Worm (Caenorhabditis elegans) whole organism, young adult: ENCODE data around the gene Y39G8B.7.
A peak's percentile ranks its signal among the peaks of the same experiment; 100 is the strongest.

Experiments
- B0019.2 ChIP-seq: fragments of 200-800 bp; sonication (Bioruptor generic); conservative IDR thresholded peaks from 2 replicates; pipeline ENCODE4 v1.3.6; 2022; ENCODE audit warnings: missing genetic modification reagents, missing genetic modification characterization, missing compliant biosample characterization
- F23B12.7 ChIP-seq: sonication (generic microtip); optimal IDR thresholded peaks from 2 replicates; lab custom pipeline; 2017; ENCODE audit warnings: missing genetic modification characterization, mild to moderate bottlenecking, missing compliant biosample characterization, antibody characterized with exemption, moderate library complexity; ENCODE audit not compliant: insufficient read depth
- F33H1.4 ChIP-seq: fragments of 200-800 bp; sonication (Bioruptor generic); IDR thresholded peaks from 2 replicates; pipeline ENCODE4 v1.3.6; 2022; ENCODE audit warnings: missing genetic modification reagents, missing genetic modification characterization, missing compliant biosample characterization
- F52B5.7 ChIP-seq: sonication (generic microtip); optimal IDR thresholded peaks from 2 replicates; lab custom pipeline; 2016; ENCODE audit warnings: mild to moderate bottlenecking, missing genetic modification characterization, missing compliant biosample characterization
- F55B11.4 ChIP-seq: sonication (generic microtip); optimal IDR thresholded peaks from 2 replicates; lab custom pipeline; 2016; ENCODE audit warnings: missing compliant biosample characterization, missing genetic modification characterization, borderline replicate concordance; ENCODE audit not compliant: insufficient read depth
- F57C9.4 ChIP-seq: sonication (generic microtip); optimal IDR thresholded peaks from 2 replicates; lab custom pipeline; 2017; ENCODE audit warnings: mild to moderate bottlenecking, missing genetic modification characterization, missing compliant biosample characterization
- T07F8.4 ChIP-seq: sonication (generic microtip); optimal IDR thresholded peaks from 2 replicates; lab custom pipeline; 2016; ENCODE audit warnings: mild to moderate bottlenecking, missing genetic modification characterization, moderate library complexity, missing compliant biosample characterization
- T26A5.8 ChIP-seq: sonication (generic microtip); optimal IDR thresholded peaks from 2 replicates; lab custom pipeline; 2016; ENCODE audit warnings: missing genetic modification characterization, missing compliant biosample characterization
- Y53F4B.3 ChIP-seq: fragments of 200-800 bp; sonication (Bioruptor generic); IDR thresholded peaks from 2 replicates; pipeline ENCODE4 v1.3.6; 2022; ENCODE audit warnings: missing genetic modification reagents, missing genetic modification characterization, missing compliant biosample characterization
- Y53G8AR.9 ChIP-seq: fragments of 200-800 bp; sonication (Bioruptor generic); conservative IDR thresholded peaks from 2 replicates; pipeline ENCODE4 v1.3.6; 2022; ENCODE audit warnings: missing genetic modification reagents, missing genetic modification characterization, missing compliant biosample characterization
- Y67H2A.10 ChIP-seq: fragments of 200-800 bp; sonication (Bioruptor generic); conservative IDR thresholded peaks from 2 replicates; pipeline ENCODE4 v1.3.6; 2022; ENCODE audit warnings: missing genetic modification reagents, missing genetic modification characterization, missing compliant biosample characterization
- Y95B8A.8 ChIP-seq: fragments of 200-800 bp; sonication (Bioruptor generic); IDR thresholded peaks from 2 replicates; pipeline ENCODE4 v1.3.6; 2022; ENCODE audit warnings: missing genetic modification reagents, missing genetic modification characterization, missing compliant biosample characterization
- aptf-3 ChIP-seq: fragments of 200-800 bp; sonication (Bioruptor generic); IDR thresholded peaks from 2 replicates; pipeline ENCODE4 v1.3.6; 2022; ENCODE audit warnings: missing genetic modification characterization, missing compliant biosample characterization
- attf-3 ChIP-seq: fragments of 200-800 bp; sonication (Bioruptor generic); conservative IDR thresholded peaks from 2 replicates; pipeline ENCODE4 v1.3.6; 2022; ENCODE audit warnings: missing genetic modification reagents, missing genetic modification characterization, missing compliant biosample characterization
- bed-1 ChIP-seq: fragments of 200-800 bp; sonication (Bioruptor generic); IDR thresholded peaks from 2 replicates; pipeline ENCODE4 v1.3.6; 2022; ENCODE audit warnings: missing genetic modification reagents, missing genetic modification characterization, missing compliant biosample characterization
- ccch-3 ChIP-seq: fragments of 200-800 bp; sonication (Bioruptor generic); optimal IDR thresholded peaks from 2 replicates; lab custom pipeline; 2018; ENCODE audit warnings: mild to moderate bottlenecking, missing genetic modification characterization, missing compliant biosample characterization
- cebp-2 ChIP-seq: fragments of 200-800 bp; sonication (Bioruptor generic); IDR thresholded peaks from 2 replicates; pipeline ENCODE4 v1.3.6; 2022; ENCODE audit warnings: missing genetic modification characterization, missing compliant biosample characterization
- ceh-27 ChIP-seq: fragments of 200-800 bp; sonication (Bioruptor generic); optimal IDR thresholded peaks from 2 replicates; lab custom pipeline; 2018; ENCODE audit warnings: mild to moderate bottlenecking, missing genetic modification characterization, moderate library complexity, missing compliant biosample characterization
- ceh-79 ChIP-seq: sonication (generic microtip); optimal IDR thresholded peaks from 2 replicates; lab custom pipeline; 2017; ENCODE audit warnings: mild to moderate bottlenecking, missing genetic modification characterization, missing compliant biosample characterization
- ceh-91 ChIP-seq: fragments of 200-800 bp; sonication (Bioruptor generic); IDR thresholded peaks from 2 replicates; pipeline ENCODE4 v1.3.6; 2022; ENCODE audit warnings: missing genetic modification reagents, missing genetic modification characterization, missing compliant biosample characterization
- die-1 ChIP-seq: sonication (generic microtip); optimal IDR thresholded peaks from 2 replicates; lab custom pipeline; 2016; ENCODE audit warnings: missing genotype, mild to moderate bottlenecking, missing genetic modification characterization, missing compliant biosample characterization
- dpl-1 ChIP-seq: fragments of 150-350 bp; optimal IDR thresholded peaks from 2 replicates; lab custom pipeline; 2014; ENCODE audit warnings: missing biosample characterization, missing genetic modification reagents, missing genetic modification characterization
- egl-44 ChIP-seq: fragments of 200-800 bp; sonication (Bioruptor generic); IDR thresholded peaks from 2 replicates; pipeline ENCODE4 v1.3.6; 2022; ENCODE audit warnings: missing genetic modification reagents, missing genetic modification characterization, missing compliant biosample characterization
- ets-4 ChIP-seq: fragments of 200-800 bp; sonication (Bioruptor generic); optimal IDR thresholded peaks from 2 replicates; lab custom pipeline; 2018; ENCODE audit warnings: mild to moderate bottlenecking, missing genetic modification characterization, missing compliant biosample characterization
- gei-17 ChIP-seq: fragments of 200-800 bp; sonication (Bioruptor generic); optimal IDR thresholded peaks from 2 replicates; lab custom pipeline; 2018; ENCODE audit warnings: mild to moderate bottlenecking, missing genetic modification characterization, missing compliant biosample characterization
- hlh-12 ChIP-seq: sonication (generic microtip); optimal IDR thresholded peaks from 2 replicates; lab custom pipeline; 2016; ENCODE audit warnings: missing genetic modification characterization, missing compliant biosample characterization
- lin-35 ChIP-seq, 3 experiments: fragments of 150-350 bp in 2 of 3; sonication (generic microtip) in 1 of 3; optimal IDR thresholded peaks; 2 replicates each; lab custom pipeline; 2014 to 2018; ENCODE audit warnings: missing biosample characterization in 3 of 3, missing genetic modification characterization in 3 of 3, missing genetic modification reagents in 3 of 3
- lin-40 ChIP-seq: sonication (generic microtip); optimal IDR thresholded peaks from 2 replicates; lab custom pipeline; 2016; ENCODE audit warnings: missing genetic modification characterization, mild to moderate bottlenecking, missing compliant biosample characterization, missing genotype, missing genetic modification reagents
- lin-54 ChIP-seq: fragments of 200-800 bp; sonication (Bioruptor generic); optimal IDR thresholded peaks from 2 replicates; lab custom pipeline; 2018; ENCODE audit warnings: mild to moderate bottlenecking, missing genetic modification characterization, missing compliant biosample characterization
- madf-3 ChIP-seq: fragments of 200-800 bp; sonication (Bioruptor generic); IDR thresholded peaks from 2 replicates; pipeline ENCODE4 v1.3.6; 2022; ENCODE audit warnings: missing genetic modification reagents, missing genetic modification characterization, missing compliant biosample characterization
- mcd-1 ChIP-seq: fragments of 200-800 bp; sonication (Bioruptor generic); IDR thresholded peaks from 2 replicates; pipeline ENCODE4 v1.3.6; 2022; ENCODE audit warnings: missing genetic modification reagents, missing genetic modification characterization, missing compliant biosample characterization
- mel-28 ChIP-seq: sonication (generic microtip); optimal IDR thresholded peaks from 2 replicates; lab custom pipeline; 2016; ENCODE audit warnings: borderline replicate concordance, mild to moderate bottlenecking, missing genetic modification characterization, missing compliant biosample characterization
- nfya-2 ChIP-seq: fragments of 200-800 bp; sonication (Bioruptor generic); IDR thresholded peaks from 2 replicates; pipeline ENCODE4 v1.3.6; 2022; ENCODE audit warnings: missing genetic modification reagents, missing genetic modification characterization, missing compliant biosample characterization
- pbrm-1 ChIP-seq: fragments of 200-800 bp; sonication (Bioruptor generic); IDR thresholded peaks from 2 replicates; pipeline ENCODE4 v1.3.6; 2022; ENCODE audit warnings: missing genetic modification reagents, missing genetic modification characterization, missing compliant biosample characterization
- rcor-1 ChIP-seq: fragments of 200-800 bp; sonication (Bioruptor generic); IDR thresholded peaks from 2 replicates; pipeline ENCODE4 v1.3.6; 2022; ENCODE audit warnings: missing genetic modification reagents, missing genetic modification characterization, missing compliant biosample characterization
- sdz-38 ChIP-seq: sonication (generic microtip); optimal IDR thresholded peaks from 2 replicates; lab custom pipeline; 2016; ENCODE audit warnings: missing genotype, missing genetic modification characterization, missing compliant biosample characterization
- sea-2 ChIP-seq: fragments of 200-800 bp; sonication (Bioruptor generic); IDR thresholded peaks from 2 replicates; pipeline ENCODE4 v1.3.6; 2022; ENCODE audit warnings: missing genetic modification characterization, missing compliant biosample characterization
- snpc-3.4 ChIP-seq: sonication (generic microtip); optimal IDR thresholded peaks from 2 replicates; lab custom pipeline; 2017; ENCODE audit warnings: missing genetic modification characterization, mild to moderate bottlenecking, missing compliant biosample characterization, antibody characterized with exemption, moderate library complexity, missing genotype, missing genetic modification reagents
- somi-1 ChIP-seq: fragments of 200-800 bp; sonication (Bioruptor generic); optimal IDR thresholded peaks from 2 replicates; lab custom pipeline; 2018; ENCODE audit warnings: mild to moderate bottlenecking, missing genetic modification characterization, missing compliant biosample characterization
- tbp1 ChIP-seq: fragments of 200-800 bp; sonication (Bioruptor generic); optimal IDR thresholded peaks from 2 replicates; lab custom pipeline; 2018; ENCODE audit warnings: mild to moderate bottlenecking, missing genetic modification characterization, missing compliant biosample characterization
- tlf-1 ChIP-seq: fragments of 200-800 bp; sonication (Bioruptor generic); optimal IDR thresholded peaks from 2 replicates; lab custom pipeline; 2018; ENCODE audit warnings: mild to moderate bottlenecking, missing genetic modification characterization, missing compliant biosample characterization
- xnd-1 ChIP-seq: sonication (generic microtip); optimal IDR thresholded peaks from 2 replicates; lab custom pipeline; 2016; ENCODE audit warnings: missing genotype, missing genetic modification reagents, missing genetic modification characterization, missing compliant biosample characterization
- zfh-2 ChIP-seq: fragments of 200-800 bp; sonication (Bioruptor generic); conservative IDR thresholded peaks from 2 replicates; pipeline ENCODE4 v1.3.6; 2022; ENCODE audit warnings: missing genetic modification reagents, missing genetic modification characterization, missing compliant biosample characterization
- zim-3 ChIP-seq: sonication (generic microtip); optimal IDR thresholded peaks from 2 replicates; lab custom pipeline; 2017; ENCODE audit warnings: mild to moderate bottlenecking, missing genetic modification characterization, moderate library complexity, missing compliant biosample characterization
- ztf-18 ChIP-seq: sonication (generic microtip); optimal IDR thresholded peaks from 2 replicates; lab custom pipeline; 2016; ENCODE audit warnings: missing genotype, mild to moderate bottlenecking, missing genetic modification characterization, missing compliant biosample characterization
- ztf-25 ChIP-seq: fragments of 200-800 bp; sonication (Bioruptor generic); IDR thresholded peaks from 2 replicates; pipeline ENCODE4 v1.3.6; 2022; ENCODE audit warnings: missing genetic modification reagents, missing genetic modification characterization, missing compliant biosample characterization
- ztf-28 ChIP-seq: fragments of 200-800 bp; sonication (Bioruptor generic); IDR thresholded peaks from 2 replicates; pipeline ENCODE4 v1.3.6; 2022; ENCODE audit warnings: missing genetic modification reagents, missing genetic modification characterization, missing compliant biosample characterization
- ztf-3 ChIP-seq: fragments of 200-800 bp; sonication (Bioruptor generic); optimal IDR thresholded peaks from 2 replicates; lab custom pipeline; 2018; ENCODE audit warnings: mild to moderate bottlenecking, missing genetic modification characterization, missing compliant biosample characterization

Gene Y39G8B.7

ce11 chrII:14040204-14040842, 45.5 kb upstream of the Y39G8B.7 start (continued):
- TF ChIP-seq lin-40 (peak; percentile 95), F23B12.7 (tag; lab: Kevin White, UChicago) (peak; percentile 20), hlh-12 (no peak), madf-3 (GFP tag; lab: Robert Waterston, UW) (no peak), mel-28 (tag; lab: Kevin White, UChicago) (peak; percentile 17), tbp1 (peak; percentile 59), aptf-3 (GFP tag; lab: Robert Waterston, UW) (no peak), mcd-1 (GFP tag; lab: Robert Waterston, UW) (peak; percentile 86), pbrm-1 (GFP tag; lab: Robert Waterston, UW) (peak; percentile 77), F33H1.4 (GFP tag; lab: Robert Waterston, UW) (no peak), gei-17 (peak; percentile 71), dpl-1 (GFP tag; lab: Kevin White, UChicago) (no peak), Y67H2A.10 (GFP tag; lab: Robert Waterston, UW) (no peak), sdz-38 (no peak), ceh-27 (GFP tag; lab: Kevin White, UChicago) (peak; percentile 61), snpc-3.4 (tag; lab: Kevin White, UChicago) (no peak), ceh-91 (GFP tag; lab: Robert Waterston, UW) (no peak), ccch-3 (GFP tag; lab: Kevin White, UChicago) (no peak), somi-1 (peak; percentile 92), cebp-2 (GFP tag; lab: Robert Waterston, UW) (no peak), ztf-3 (GFP tag; lab: Kevin White, UChicago) (no peak), sea-2 (no peak), ztf-18 (peak; percentile 70), bed-1 (GFP tag; lab: Robert Waterston, UW) (0 out of 2 replicates have a peak, but pooled peaks have one; percentile 7), rcor-1 (GFP tag; lab: Robert Waterston, UW) (0 out of 2 replicates have a peak, but pooled peaks have one; percentile 9), egl-44 (GFP tag; lab: Robert Waterston, UW) (0 out of 2 replicates have a peak, but pooled peaks have one; percentile 76), F57C9.4 (tag; lab: Kevin White, UChicago) (peak; percentile 47), die-1 (peak; percentile 57), T07F8.4 (tag; lab: Kevin White, UChicago) (peak; percentile 33), F52B5.7 (tag; lab: Kevin White, UChicago) (no peak), lin-35 (GFP tag; optimal IDR thresholded peaks at IDR 0.05; lab: Kevin White, UChicago) (peak in 1 of 3 experiments; percentile 63), F55B11.4 (tag; lab: Kevin White, UChicago) (no peak), Y53F4B.3 (GFP tag; lab: Robert Waterston, UW) (no peak), Y53G8AR.9 (GFP tag; lab: Robert Waterston, UW) (peak; percentile 71), zim-3 (tag; lab: Kevin White, UChicago) (no peak), zfh-2 (GFP tag; lab: Robert Waterston, UW) (peak; percentile 99), nfya-2 (no peak), lin-54 (peak; percentile 48), T26A5.8 (tag; lab: Kevin White, UChicago) (no peak), ets-4 (no peak), tlf-1 (GFP tag; lab: Kevin White, UChicago) (peak; percentile 14), ceh-79 (tag; lab: Kevin White, UChicago) (peak; percentile 43), xnd-1 (tag; lab: Kevin White, UChicago) (no peak), B0019.2 (no peak), ztf-28 (no peak), attf-3 (GFP tag; lab: Robert Waterston, UW) (no peak), ztf-25 (GFP tag; lab: Robert Waterston, UW) (no peak), Y95B8A.8 (GFP tag; lab: Robert Waterston, UW) (no peak)
